Worm (Caenorhabditis elegans) whole organism, L4 larva: ENCODE data around the gene R10E4.6.

Source experiments
- F44E2.7 ChIP-seq: fragments of 200-800 bp; sonication (Bioruptor generic); IDR thresholded peaks from 2 replicates; pipeline ENCODE4 v2.1.2; 2022; ENCODE audit warnings: missing genetic modification characterization, missing compliant biosample characterization
- T20F7.1 ChIP-seq: fragments of 200-800 bp; sonication (Bioruptor generic); optimal IDR thresholded peaks from 2 replicates; lab custom pipeline; 2018; ENCODE audit warnings: mild to moderate bottlenecking, missing genetic modification characterization, missing compliant biosample characterization
- gei-8 ChIP-seq: fragments of 200-800 bp; sonication (Bioruptor generic); optimal IDR thresholded peaks from 2 replicates; lab custom pipeline; 2018; ENCODE audit warnings: mild to moderate bottlenecking, missing genetic modification characterization, missing compliant biosample characterization
- hlh-30 ChIP-seq: sonication (generic microtip); optimal IDR thresholded peaks from 2 replicates; lab custom pipeline; 2017; ENCODE audit warnings: antibody characterized with exemption, mild to moderate bottlenecking, missing genetic modification characterization, missing compliant biosample characterization; ENCODE audit not compliant: insufficient read depth
- lin-39 ChIP-seq: fragments of 150-350 bp; optimal IDR thresholded peaks from 2 replicates; lab custom pipeline; 2014; ENCODE audit warnings: missing biosample characterization, missing genetic modification reagents, missing genetic modification characterization
- nhr-111 ChIP-seq: fragments of 200-800 bp; sonication (Bioruptor generic); optimal IDR thresholded peaks from 2 replicates; lab custom pipeline; 2018; ENCODE audit warnings: mild to moderate bottlenecking, missing genetic modification characterization, missing compliant biosample characterization
- nhr-77 ChIP-seq: fragments of 150-350 bp; optimal IDR thresholded peaks from 2 replicates; lab custom pipeline; 2014; ENCODE audit warnings: missing biosample characterization, missing genetic modification characterization
- skn-1 ChIP-seq: fragments of 150-350 bp; optimal IDR thresholded peaks from 2 replicates; lab custom pipeline; 2014; ENCODE audit warnings: missing biosample characterization, missing genetic modification characterization

- TF ChIP-seq lin-39 (tag; lab: Kevin White, UChicago) = no peak
- no peak for TF ChIP-seq skn-1
- TF ChIP-seq nhr-77 (tag; lab: Kevin White, UChicago) = no peak
- TF ChIP-seq nhr-111 = no peak
- no peak for TF ChIP-seq F44E2.7
- no peak for TF ChIP-seq hlh-30 (tag; lab: Kevin White, UChicago)
- no peak for TF ChIP-seq T20F7.1 (GFP tag; lab: Kevin White, UChicago)
- TF ChIP-seq gei-8 (GFP tag; lab: Kevin White, UChicago) = no peak
These were observed at the start of gene R10E4.6 for ce11 chrIII:4293108-4293507.
